Worm (Caenorhabditis elegans) whole organism, late embryonic: Measurements from ENCODE around the gene str-190.

Experiments used
- F13H6.1 ChIP-seq: sonication (generic microtip); optimal IDR thresholded peaks from 2 replicates; lab custom pipeline; 2016; ENCODE audit warnings: missing genetic modification characterization, missing compliant biosample characterization
- ceh-30 ChIP-seq: fragments of 150-350 bp; optimal IDR thresholded peaks from 2 replicates; lab custom pipeline; 2014; ENCODE audit warnings: missing biosample characterization, missing genetic modification characterization
- che-1 ChIP-seq: sonication (generic microtip); optimal IDR thresholded peaks from 2 replicates; lab custom pipeline; 2016; ENCODE audit warnings: mild to moderate bottlenecking, missing genetic modification characterization, missing compliant biosample characterization
- ets-4 ChIP-seq: sonication (generic microtip); optimal IDR thresholded peaks from 2 replicates; lab custom pipeline; 2016; ENCODE audit warnings: missing genetic modification characterization, missing compliant biosample characterization
- hlh-8 ChIP-seq: sonication (generic microtip); optimal IDR thresholded peaks from 2 replicates; lab custom pipeline; 2016; ENCODE audit warnings: missing genotype, missing genetic modification characterization, missing compliant biosample characterization
- ref-2 ChIP-seq: sonication (generic microtip); optimal IDR thresholded peaks from 2 replicates; lab custom pipeline; 2016; ENCODE audit warnings: missing genetic modification characterization, missing compliant biosample characterization
- unc-55 ChIP-seq: sonication (generic microtip); optimal IDR thresholded peaks from 2 replicates; lab custom pipeline; 2017; ENCODE audit warnings: missing biosample characterization, missing genetic modification reagents, missing genetic modification characterization

DNA sequence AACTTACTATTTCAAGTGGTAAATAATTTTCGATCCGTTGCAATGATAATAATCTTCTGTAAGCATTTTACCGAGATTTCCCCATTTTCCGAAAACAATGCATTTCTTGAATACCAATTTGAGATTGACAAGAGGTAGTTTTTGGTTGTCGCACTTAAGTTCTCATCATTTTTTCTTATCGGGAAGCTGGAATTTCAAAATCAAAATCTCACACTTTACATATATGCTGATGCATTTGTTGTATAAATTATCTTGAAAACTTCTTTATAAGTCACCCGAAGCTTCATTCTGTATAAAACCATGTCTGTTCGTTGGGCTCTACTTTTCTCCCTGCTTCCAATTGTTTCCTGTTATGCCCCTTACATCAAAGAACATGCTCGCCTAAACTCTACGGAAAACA, 26.9 kb downstream of the str-190 start, which contains the start of gene try-11:
- TF ChIP-seq ref-2 (tag; lab: Kevin White, UChicago), result no peak
- TF ChIP-seq unc-55 (GFP tag; lab: Kevin White, UChicago), result no peak
- no peak for TF ChIP-seq hlh-8 (tag; lab: Kevin White, UChicago)
- TF ChIP-seq ets-4 (tag; lab: Kevin White, UChicago), result no peak
- TF ChIP-seq F13H6.1 (tag; lab: Kevin White, UChicago), result no peak
- no peak for TF ChIP-seq che-1 (tag; lab: Kevin White, UChicago)
- TF ChIP-seq ceh-30 (tag; lab: Kevin White, UChicago), result no peak
